Worm (Caenorhabditis elegans) whole organism, L3 larva: ENCODE data around the gene ifbp-1.

Experiments
- R02D3.7 ChIP-seq: fragments of 150-350 bp; optimal IDR thresholded peaks from 2 replicates; lab custom pipeline; 2014; ENCODE audit warnings: missing biosample characterization, missing genetic modification characterization
- ZK546.5 ChIP-seq: sonication (generic microtip); optimal IDR thresholded peaks from 2 replicates; lab custom pipeline; 2017; ENCODE audit warnings: missing biosample characterization, missing genetic modification characterization
- aly-2 ChIP-seq: fragments of 150-350 bp; optimal IDR thresholded peaks from 2 replicates; lab custom pipeline; 2014; ENCODE audit warnings: missing biosample characterization, missing genetic modification characterization
- ama-1 ChIP-seq: fragments of 150-350 bp; optimal IDR thresholded peaks from 2 replicates; lab custom pipeline; 2018
- ceh-82 ChIP-seq: fragments of 150-350 bp; optimal IDR thresholded peaks from 2 replicates; lab custom pipeline; 2014; ENCODE audit warnings: missing biosample characterization, missing genetic modification characterization
- ceh-9 ChIP-seq: sonication (generic microtip); optimal IDR thresholded peaks from 2 replicates; lab custom pipeline; 2018; ENCODE audit warnings: missing biosample characterization, missing genetic modification characterization
- daf-12 ChIP-seq: fragments of 150-350 bp; optimal IDR thresholded peaks from 2 replicates; lab custom pipeline; 2014; ENCODE audit warnings: missing biosample characterization, missing genetic modification reagents, missing genetic modification characterization
- egl-27 ChIP-seq: sonication (generic microtip); optimal IDR thresholded peaks from 4 replicates; lab custom pipeline; 2017; ENCODE audit warnings: missing biosample characterization, missing genetic modification reagents, missing genetic modification characterization
- egl-5 ChIP-seq: fragments of 150-350 bp; optimal IDR thresholded peaks from 2 replicates; lab custom pipeline; 2017; ENCODE audit warnings: missing biosample characterization, missing genetic modification reagents, missing genetic modification characterization, inconsistent platforms
- elt-1 ChIP-seq: fragments of 150-350 bp; optimal IDR thresholded peaks from 2 replicates; lab custom pipeline; 2014; ENCODE audit warnings: missing biosample characterization, missing genetic modification characterization
- elt-2 ChIP-seq: sonication (generic microtip); optimal IDR thresholded peaks from 2 replicates; lab custom pipeline; 2016; ENCODE audit warnings: missing genetic modification reagents, mild to moderate bottlenecking, missing genetic modification characterization, missing compliant biosample characterization
- elt-3 ChIP-seq, 3 experiments: fragments of 150-350 bp in 1 of 3; sonication (generic microtip) in 2 of 3; optimal IDR thresholded peaks; 2 replicates in 2 of 3; 4 replicates in 1 of 3; lab custom pipeline; 2014 to 2017; ENCODE audit warnings: missing biosample characterization in 3 of 3, missing genetic modification characterization in 3 of 3
- eor-1 ChIP-seq, 2 experiments: fragments of 150-350 bp; optimal IDR thresholded peaks; 2 replicates each; lab custom pipeline; 2014 to 2018; ENCODE audit warnings: missing biosample characterization in 2 of 2, missing genetic modification characterization in 2 of 2
- fkh-10 ChIP-seq: sonication (generic microtip); optimal IDR thresholded peaks from 2 replicates; lab custom pipeline; 2017; ENCODE audit warnings: missing biosample characterization, missing genetic modification reagents, missing genetic modification characterization
- fos-1 ChIP-seq: fragments of 150-350 bp; optimal IDR thresholded peaks from 2 replicates; lab custom pipeline; 2014; ENCODE audit warnings: missing biosample characterization, missing genetic modification characterization
- jun-1 ChIP-seq: fragments of 150-350 bp; optimal IDR thresholded peaks from 2 replicates; lab custom pipeline; 2014; ENCODE audit warnings: missing biosample characterization, missing genetic modification reagents, missing genetic modification characterization
- lin-15B ChIP-seq: fragments of 150-350 bp; optimal IDR thresholded peaks from 2 replicates; lab custom pipeline; 2014; ENCODE audit warnings: missing biosample characterization, missing genetic modification characterization
- lsy-12 ChIP-seq: sonication (generic microtip); optimal IDR thresholded peaks from 2 replicates; lab custom pipeline; 2016; ENCODE audit warnings: mild to moderate bottlenecking, missing genetic modification characterization, missing compliant biosample characterization
- mdl-1 ChIP-seq: fragments of 150-350 bp; optimal IDR thresholded peaks from 2 replicates; lab custom pipeline; 2014; ENCODE audit warnings: missing biosample characterization, missing genetic modification characterization
- mml-1 ChIP-seq: fragments of 150-350 bp; sonication (generic microtip); optimal IDR thresholded peaks from 3 replicates; lab custom pipeline; 2014; ENCODE audit warnings: missing biosample characterization, missing genetic modification characterization
- nhr-11 ChIP-seq: fragments of 150-350 bp; optimal IDR thresholded peaks from 2 replicates; lab custom pipeline; 2014; ENCODE audit warnings: missing biosample characterization, missing genetic modification characterization
- nhr-12 ChIP-seq: fragments of 150-350 bp; optimal IDR thresholded peaks from 2 replicates; lab custom pipeline; 2014; ENCODE audit warnings: missing biosample characterization, missing genetic modification characterization
- nhr-25 ChIP-seq: sonication (generic microtip); optimal IDR thresholded peaks from 2 replicates; lab custom pipeline; 2017; ENCODE audit warnings: missing biosample characterization, missing genetic modification characterization
- nhr-28 ChIP-seq: fragments of 150-350 bp; optimal IDR thresholded peaks from 2 replicates; lab custom pipeline; 2014; ENCODE audit warnings: missing biosample characterization, missing genetic modification characterization
- nhr-67 ChIP-seq: fragments of 150-350 bp; optimal IDR thresholded peaks from 2 replicates; lab custom pipeline; 2014; ENCODE audit warnings: missing biosample characterization, missing genetic modification characterization
- nhr-77 ChIP-seq: fragments of 150-350 bp; optimal IDR thresholded peaks from 2 replicates; lab custom pipeline; 2014; ENCODE audit warnings: missing biosample characterization, missing genetic modification characterization
- pqm-1 ChIP-seq: fragments of 150-350 bp; optimal IDR thresholded peaks from 2 replicates; lab custom pipeline; 2017; ENCODE audit warnings: missing biosample characterization, missing genetic modification characterization, inconsistent platforms
- sea-2 ChIP-seq: fragments of 150-350 bp; sonication (generic microtip); optimal IDR thresholded peaks from 4 replicates; lab custom pipeline; 2014; ENCODE audit warnings: missing biosample characterization, missing genetic modification reagents, missing genetic modification characterization
- skn-1 ChIP-seq: fragments of 150-350 bp; optimal IDR thresholded peaks from 2 replicates; lab custom pipeline; 2014; ENCODE audit warnings: missing biosample characterization, missing genetic modification characterization
- snpc-4 ChIP-seq: fragments of 150-350 bp; optimal IDR thresholded peaks from 2 replicates; lab custom pipeline; 2014; ENCODE audit warnings: missing biosample characterization, missing genetic modification characterization
- tbx-2 ChIP-seq: sonication (generic microtip); optimal IDR thresholded peaks from 2 replicates; lab custom pipeline; 2016; ENCODE audit warnings: mild to moderate bottlenecking, missing genetic modification characterization, missing compliant biosample characterization
- unc-39 ChIP-seq: sonication (generic microtip); optimal IDR thresholded peaks from 4 replicates; lab custom pipeline; 2017; ENCODE audit warnings: missing biosample characterization, missing genetic modification characterization
- unc-62 ChIP-seq: fragments of 150-350 bp; sonication (generic microtip); optimal IDR thresholded peaks from 4 replicates; lab custom pipeline; 2014; ENCODE audit warnings: missing biosample characterization, missing genetic modification reagents, missing genetic modification characterization
- zag-1 ChIP-seq: fragments of 150-350 bp; optimal IDR thresholded peaks from 2 replicates; lab custom pipeline; 2014; ENCODE audit warnings: missing biosample characterization, missing genetic modification characterization
- ztf-11 ChIP-seq: fragments of 150-350 bp; optimal IDR thresholded peaks from 2 replicates; lab custom pipeline; 2014; ENCODE audit warnings: missing biosample characterization, missing genetic modification characterization

Gene ifbp-1

ce11 chrV:13423608-13424007 lies 43.5 kb upstream of the ifbp-1 start, which contains the start of gene srv-10:
Gene srv-10, plus strand, starts transcription at chrV:13423908.
- TF ChIP-seq sea-2 (no peak), eor-1 (tag; optimal IDR thresholded peaks at IDR 0.05; lab: Kevin White, UChicago) (no peak), ama-1 (lab: Kevin White, UChicago) (no peak), nhr-67 (no peak), ztf-11 (tag; lab: Kevin White, UChicago) (no peak)

ce11 chrV:13423045-13423444 lies 43.0 kb upstream of the ifbp-1 start, which contains the start of gene srv-9:
Gene srv-9, minus strand, starts transcription at chrV:13423145.
- TF ChIP-seq nhr-28 (tag; lab: Kevin White, UChicago) (no peak), ztf-11 (tag; lab: Kevin White, UChicago) (no peak), egl-27 (tag; lab: Kevin White, UChicago) (no peak), R02D3.7 (tag; lab: Kevin White, UChicago) (no peak), nhr-77 (tag; lab: Kevin White, UChicago) (no peak), skn-1 (tag; lab: Kevin White, UChicago) (no peak), fkh-10 (GFP tag; lab: Kevin White, UChicago) (no peak), unc-39 (no peak)

DNA sequence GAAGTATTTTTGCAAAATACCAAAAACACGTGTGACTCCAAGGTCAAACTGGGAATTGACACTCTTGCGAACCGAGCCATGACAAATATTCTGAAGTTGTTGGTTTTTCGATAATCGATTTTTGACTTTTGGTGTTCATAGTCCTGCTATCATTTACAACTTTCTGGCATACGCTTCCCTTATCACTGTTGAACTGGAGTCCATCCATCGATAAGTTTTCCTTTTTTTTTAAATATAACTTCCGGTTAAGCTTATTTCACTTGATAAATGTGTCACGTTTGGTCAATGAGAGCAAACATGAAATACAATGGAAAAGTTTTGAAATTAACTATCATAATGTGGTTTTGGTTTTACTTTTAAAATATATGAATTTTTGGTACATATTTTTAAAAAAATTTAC lies 41.6 kb upstream of the ifbp-1 start:
- no peak for TF ChIP-seq nhr-11
- TF ChIP-seq ceh-82 (tag; lab: Kevin White, UChicago): no peak
- TF ChIP-seq elt-3 (tag; optimal IDR thresholded peaks at IDR 0.05; lab: Kevin White, UChicago): no peak
- TF ChIP-seq pqm-1 (tag; lab: Kevin White, UChicago): peak; percentile 96
- TF ChIP-seq snpc-4 (tag; lab: Kevin White, UChicago): no peak
- peak; percentile 91 for TF ChIP-seq elt-2 (tag; lab: Kevin White, UChicago)
- no peak for TF ChIP-seq unc-39
- TF ChIP-seq R02D3.7 (tag; lab: Kevin White, UChicago): no peak
- no peak for TF ChIP-seq fkh-10 (GFP tag; lab: Kevin White, UChicago)
- TF ChIP-seq lin-15B (tag; lab: Kevin White, UChicago): no peak
- TF ChIP-seq jun-1: peak; percentile 18
- TF ChIP-seq nhr-25 (tag; lab: Kevin White, UChicago): no peak
- TF ChIP-seq aly-2 (tag; lab: Kevin White, UChicago): no peak

ce11 chrV:13420640-13421039 lies 40.6 kb upstream of the ifbp-1 start, which contains the start of gene srv-8:
Gene srv-8, minus strand, starts transcription at chrV:13420740.
- no peak for TF ChIP-seq nhr-28 (tag; lab: Kevin White, UChicago)
- TF ChIP-seq elt-3 (tag; optimal IDR thresholded peaks at IDR 0.05; lab: Kevin White, UChicago): no peak
- no peak for TF ChIP-seq eor-1 (tag; optimal IDR thresholded peaks at IDR 0.05; lab: Kevin White, UChicago)
- TF ChIP-seq ZK546.5 (tag; lab: Kevin White, UChicago): no peak
- no peak for TF ChIP-seq nhr-67
- no peak for TF ChIP-seq skn-1 (tag; lab: Kevin White, UChicago)
- no peak for TF ChIP-seq lin-15B (tag; lab: Kevin White, UChicago)
- no peak for TF ChIP-seq daf-12
- no peak for TF ChIP-seq ceh-9 (tag; lab: Kevin White, UChicago)
- no peak for TF ChIP-seq unc-62 (GFP tag; lab: Kevin White, UChicago)
- TF ChIP-seq nhr-12: no peak
- no peak for TF ChIP-seq mdl-1 (tag; lab: Kevin White, UChicago)
- no peak for TF ChIP-seq tbx-2 (tag; lab: Kevin White, UChicago)
- no peak for TF ChIP-seq egl-5 (tag; lab: Kevin White, UChicago)
- TF ChIP-seq ama-1 (lab: Kevin White, UChicago): no peak
- TF ChIP-seq fos-1 (tag; lab: Kevin White, UChicago): no peak
- no peak for TF ChIP-seq nhr-77 (tag; lab: Kevin White, UChicago)
- no peak for TF ChIP-seq zag-1 (tag; lab: Kevin White, UChicago)
- TF ChIP-seq mml-1 (tag; lab: Kevin White, UChicago): no peak
- TF ChIP-seq lsy-12: no peak

- no peak for TF ChIP-seq elt-1 (tag; lab: Kevin White, UChicago)
Measured at ce11 chrV:13417513-13417912, 37.5 kb upstream of the ifbp-1 start, which contains the start of gene F53F1.6. Gene F53F1.6, minus strand, starts transcription at chrV:13417613.
